Worm (Caenorhabditis elegans) whole organism, young adult: ENCODE data around the gene ZK673.4.
A peak's percentile ranks its signal among the peaks of the same experiment; 100 is the strongest.

Source experiments
- B0035.1 ChIP-seq: sonication (generic microtip); optimal IDR thresholded peaks from 2 replicates; lab custom pipeline; 2016; ENCODE audit warnings: missing genetic modification characterization, mild to moderate bottlenecking, missing compliant biosample characterization, missing genotype, missing genetic modification reagents
- C06A6.2 ChIP-seq: fragments of 200-800 bp; sonication (Bioruptor generic); conservative IDR thresholded peaks from 2 replicates; pipeline ENCODE4 v1.3.6; 2022; ENCODE audit warnings: missing genetic modification characterization, missing compliant biosample characterization
- F10E7.11 ChIP-seq: sonication (generic microtip); optimal IDR thresholded peaks from 2 replicates; lab custom pipeline; 2017; ENCODE audit warnings: mild to moderate bottlenecking, missing genetic modification characterization, moderate library complexity, missing compliant biosample characterization
- F23B12.7 ChIP-seq: sonication (generic microtip); optimal IDR thresholded peaks from 2 replicates; lab custom pipeline; 2017; ENCODE audit warnings: missing genetic modification characterization, mild to moderate bottlenecking, missing compliant biosample characterization, antibody characterized with exemption, moderate library complexity; ENCODE audit not compliant: insufficient read depth
- F52B5.7 ChIP-seq: sonication (generic microtip); optimal IDR thresholded peaks from 2 replicates; lab custom pipeline; 2016; ENCODE audit warnings: mild to moderate bottlenecking, missing genetic modification characterization, missing compliant biosample characterization
- F55B11.4 ChIP-seq: sonication (generic microtip); optimal IDR thresholded peaks from 2 replicates; lab custom pipeline; 2016; ENCODE audit warnings: missing compliant biosample characterization, missing genetic modification characterization, borderline replicate concordance; ENCODE audit not compliant: insufficient read depth
- F57A8.1 ChIP-seq: fragments of 200-800 bp; sonication (Bioruptor generic); optimal IDR thresholded peaks from 2 replicates; lab custom pipeline; 2018; ENCODE audit warnings: mild to moderate bottlenecking, missing genetic modification characterization, moderate library complexity, missing compliant biosample characterization
- T07F8.4 ChIP-seq: sonication (generic microtip); optimal IDR thresholded peaks from 2 replicates; lab custom pipeline; 2016; ENCODE audit warnings: mild to moderate bottlenecking, missing genetic modification characterization, moderate library complexity, missing compliant biosample characterization
- Y56A3A.18 ChIP-seq: fragments of 200-800 bp; sonication (Bioruptor generic); IDR thresholded peaks from 2 replicates; pipeline ENCODE4 v1.3.6; 2022; ENCODE audit warnings: missing genetic modification reagents, missing genetic modification characterization, missing compliant biosample characterization
- Y95B8A.8 ChIP-seq: fragments of 200-800 bp; sonication (Bioruptor generic); IDR thresholded peaks from 2 replicates; pipeline ENCODE4 v1.3.6; 2022; ENCODE audit warnings: missing genetic modification reagents, missing genetic modification characterization, missing compliant biosample characterization
- athp-1 ChIP-seq: sonication (generic microtip); optimal IDR thresholded peaks from 2 replicates; lab custom pipeline; 2017; ENCODE audit warnings: mild to moderate bottlenecking, missing genetic modification characterization, missing compliant biosample characterization
- attf-3 ChIP-seq: fragments of 200-800 bp; sonication (Bioruptor generic); conservative IDR thresholded peaks from 2 replicates; pipeline ENCODE4 v1.3.6; 2022; ENCODE audit warnings: missing genetic modification reagents, missing genetic modification characterization, missing compliant biosample characterization
- attf-6 ChIP-seq: fragments of 200-800 bp; sonication (Bioruptor generic); IDR thresholded peaks from 2 replicates; pipeline ENCODE4 v1.3.6; 2022; ENCODE audit warnings: missing genetic modification reagents, missing genetic modification characterization, missing compliant biosample characterization
- ceh-79 ChIP-seq: sonication (generic microtip); optimal IDR thresholded peaks from 2 replicates; lab custom pipeline; 2017; ENCODE audit warnings: mild to moderate bottlenecking, missing genetic modification characterization, missing compliant biosample characterization
- dpff-1 ChIP-seq: sonication (generic microtip); optimal IDR thresholded peaks from 2 replicates; lab custom pipeline; 2017; ENCODE audit warnings: mild to moderate bottlenecking, missing genetic modification characterization, missing compliant biosample characterization
- efl-1 ChIP-seq: fragments of 150-350 bp; optimal IDR thresholded peaks from 2 replicates; lab custom pipeline; 2014; ENCODE audit warnings: missing biosample characterization, missing genetic modification reagents, missing genetic modification characterization
- egl-44 ChIP-seq: fragments of 200-800 bp; sonication (Bioruptor generic); IDR thresholded peaks from 2 replicates; pipeline ENCODE4 v1.3.6; 2022; ENCODE audit warnings: missing genetic modification reagents, missing genetic modification characterization, missing compliant biosample characterization
- ekl-4 ChIP-seq: fragments of 200-800 bp; sonication (Bioruptor generic); IDR thresholded peaks from 2 replicates; pipeline ENCODE4 v1.3.6; 2022; ENCODE audit warnings: missing genetic modification reagents, missing genetic modification characterization, missing compliant biosample characterization
- hlh-12 ChIP-seq: sonication (generic microtip); optimal IDR thresholded peaks from 2 replicates; lab custom pipeline; 2016; ENCODE audit warnings: missing genetic modification characterization, missing compliant biosample characterization
- hmg-20 ChIP-seq: fragments of 200-800 bp; sonication (Bioruptor generic); IDR thresholded peaks from 2 replicates; pipeline ENCODE4 v1.3.6; 2022; ENCODE audit warnings: missing genetic modification reagents, missing genetic modification characterization, missing compliant biosample characterization
- lag-1 ChIP-seq: fragments of 200-800 bp; sonication (Bioruptor generic); IDR thresholded peaks from 2 replicates; pipeline ENCODE4 v1.3.6; 2022; ENCODE audit warnings: missing genetic modification reagents, missing genetic modification characterization, missing compliant biosample characterization
- let-526 ChIP-seq: fragments of 200-800 bp; sonication (Bioruptor generic); IDR thresholded peaks from 2 replicates; pipeline ENCODE4 v1.3.6; 2022; ENCODE audit warnings: missing genetic modification reagents, missing genetic modification characterization, missing compliant biosample characterization
- lin-54 ChIP-seq: fragments of 200-800 bp; sonication (Bioruptor generic); optimal IDR thresholded peaks from 2 replicates; lab custom pipeline; 2018; ENCODE audit warnings: mild to moderate bottlenecking, missing genetic modification characterization, missing compliant biosample characterization
- lsl-1 ChIP-seq: fragments of 200-800 bp; sonication (Bioruptor generic); optimal IDR thresholded peaks from 2 replicates; lab custom pipeline; 2018; ENCODE audit warnings: mild to moderate bottlenecking, missing genetic modification characterization, moderate library complexity, missing compliant biosample characterization
- lsy-27 ChIP-seq: sonication (generic microtip); optimal IDR thresholded peaks from 2 replicates; lab custom pipeline; 2017; ENCODE audit warnings: missing genetic modification characterization, mild to moderate bottlenecking, missing compliant biosample characterization, antibody characterized with exemption, missing genotype, borderline replicate concordance; ENCODE audit not compliant: insufficient read depth
- madf-10 ChIP-seq: sonication (generic microtip); optimal IDR thresholded peaks from 2 replicates; lab custom pipeline; 2016; ENCODE audit warnings: mild to moderate bottlenecking, missing genetic modification characterization, missing compliant biosample characterization
- madf-6 ChIP-seq: fragments of 200-800 bp; sonication (Bioruptor generic); IDR thresholded peaks from 2 replicates; pipeline ENCODE4 v1.3.6; 2022; ENCODE audit warnings: missing genetic modification reagents, missing genetic modification characterization, missing compliant biosample characterization
- madf-8 ChIP-seq: fragments of 200-800 bp; sonication (Bioruptor generic); conservative IDR thresholded peaks from 2 replicates; pipeline ENCODE4 v1.3.6; 2022; ENCODE audit warnings: missing genetic modification reagents, missing genetic modification characterization, missing compliant biosample characterization
- mel-28 ChIP-seq: sonication (generic microtip); optimal IDR thresholded peaks from 2 replicates; lab custom pipeline; 2016; ENCODE audit warnings: borderline replicate concordance, mild to moderate bottlenecking, missing genetic modification characterization, missing compliant biosample characterization
- nfya-1 ChIP-seq: sonication (generic microtip); optimal IDR thresholded peaks from 2 replicates; lab custom pipeline; 2017; ENCODE audit warnings: antibody characterized with exemption, missing compliant biosample characterization, missing genetic modification characterization, borderline replicate concordance; ENCODE audit not compliant: insufficient read depth
- nhr-120 ChIP-seq: fragments of 200-800 bp; sonication (Bioruptor generic); IDR thresholded peaks from 2 replicates; pipeline ENCODE4 v1.3.6; 2022; ENCODE audit warnings: missing genetic modification characterization, missing compliant biosample characterization
- nhr-80 ChIP-seq: sonication (generic microtip); optimal IDR thresholded peaks from 2 replicates; lab custom pipeline; 2016; ENCODE audit warnings: missing genetic modification characterization, missing compliant biosample characterization
- somi-1 ChIP-seq: fragments of 200-800 bp; sonication (Bioruptor generic); optimal IDR thresholded peaks from 2 replicates; lab custom pipeline; 2018; ENCODE audit warnings: mild to moderate bottlenecking, missing genetic modification characterization, missing compliant biosample characterization
- sptf-2 ChIP-seq: fragments of 200-800 bp; sonication (Bioruptor generic); optimal IDR thresholded peaks from 2 replicates; lab custom pipeline; 2018; ENCODE audit warnings: mild to moderate bottlenecking, missing genetic modification characterization, missing compliant biosample characterization
- xnd-1 ChIP-seq: sonication (generic microtip); optimal IDR thresholded peaks from 2 replicates; lab custom pipeline; 2016; ENCODE audit warnings: missing genotype, missing genetic modification reagents, missing genetic modification characterization, missing compliant biosample characterization
- zim-3 ChIP-seq: sonication (generic microtip); optimal IDR thresholded peaks from 2 replicates; lab custom pipeline; 2017; ENCODE audit warnings: mild to moderate bottlenecking, missing genetic modification characterization, moderate library complexity, missing compliant biosample characterization
- ztf-22 ChIP-seq: fragments of 200-800 bp; sonication (Bioruptor generic); optimal IDR thresholded peaks from 2 replicates; lab custom pipeline; 2018; ENCODE audit warnings: mild to moderate bottlenecking, missing genetic modification characterization, moderate library complexity, missing compliant biosample characterization
- ztf-28 ChIP-seq: fragments of 200-800 bp; sonication (Bioruptor generic); IDR thresholded peaks from 2 replicates; pipeline ENCODE4 v1.3.6; 2022; ENCODE audit warnings: missing genetic modification reagents, missing genetic modification characterization, missing compliant biosample characterization

ZK673.4 gene

ce11 chrII:10466552-10466951, 13.8 kb downstream of the ZK673.4 start, which contains the start of gene tnc-2:
Gene tnc-2 (plus strand): TSS chrII:10466852.
- TF ChIP-seq egl-44 (GFP tag; lab: Robert Waterston, UW) (no peak), ceh-79 (tag; lab: Kevin White, UChicago) (no peak), hlh-12 (tag; lab: Kevin White, UChicago) (no peak), lag-1 (GFP tag; lab: Robert Waterston, UW) (no peak), lin-54 (GFP tag; lab: Kevin White, UChicago) (no peak), ztf-28 (GFP tag; lab: Robert Waterston, UW) (no peak), mel-28 (tag; lab: Kevin White, UChicago) (no peak), dpff-1 (tag; lab: Kevin White, UChicago) (no peak), athp-1 (no peak), B0035.1 (no peak), madf-10 (tag; lab: Kevin White, UChicago) (no peak), zim-3 (tag; lab: Kevin White, UChicago) (no peak)
- TF ChIP-seq, all 124 proteins: peak for 0

ce11 chrII:10470159-10470558, 17.4 kb downstream of the ZK673.4 start, which contains the start of gene clec-143:
Gene clec-143 (minus strand): TSS chrII:10470297.
- TF ChIP-seq lsy-27 (no peak), nhr-80 (tag; lab: Kevin White, UChicago) (peak; percentile 61), Y95B8A.8 (GFP tag; lab: Robert Waterston, UW) (no peak), F55B11.4 (tag; lab: Kevin White, UChicago) (no peak), mel-28 (tag; lab: Kevin White, UChicago) (no peak)
- TF ChIP-seq, all 124 proteins: peak for 1

ce11 chrII:10471247-10471646, 18.5 kb downstream of the ZK673.4 start, which contains the start of gene ZK666.1:
Gene ZK666.1 (minus strand): TSS chrII:10471347.
- TF ChIP-seq F23B12.7 = no peak

- TF ChIP-seq nfya-1 (tag; lab: Kevin White, UChicago) (no peak), F10E7.11 (tag; lab: Kevin White, UChicago) (no peak), Y56A3A.18 (no peak), madf-8 (no peak), F23B12.7 (no peak), F57A8.1 (GFP tag; lab: Kevin White, UChicago) (no peak), attf-3 (GFP tag; lab: Robert Waterston, UW) (no peak), nhr-120 (no peak), somi-1 (GFP tag; lab: Kevin White, UChicago) (no peak), hmg-20 (GFP tag; lab: Robert Waterston, UW) (no peak), sptf-2 (GFP tag; lab: Kevin White, UChicago) (no peak), lsl-1 (GFP tag; lab: Kevin White, UChicago) (no peak), B0035.1 (no peak), efl-1 (GFP tag; lab: Kevin White, UChicago) (no peak), let-526 (GFP tag; lab: Robert Waterston, UW) (no peak)
Observed at ce11 chrII:10471790-10472189, 19.1 kb downstream of the ZK673.4 start, which contains the start of gene ZK666.2. Gene ZK666.2 (minus strand): TSS chrII:10471890.

- TF ChIP-seq madf-6 (GFP tag; lab: Robert Waterston, UW) (no peak), attf-6 (GFP tag; lab: Robert Waterston, UW) (no peak), xnd-1 (tag; lab: Kevin White, UChicago) (no peak), C06A6.2 (GFP tag; lab: Robert Waterston, UW) (no peak), F52B5.7 (tag; lab: Kevin White, UChicago) (no peak), ztf-22 (GFP tag; lab: Kevin White, UChicago) (no peak), T07F8.4 (tag; lab: Kevin White, UChicago) (no peak), ekl-4 (GFP tag; lab: Robert Waterston, UW) (no peak), lsl-1 (GFP tag; lab: Kevin White, UChicago) (no peak)
Observed at ce11 chrII:10476039-10476438, 23.3 kb downstream of the ZK673.4 start, which contains the start of gene clec-58. Gene clec-58 (minus strand): TSS chrII:10476139.
